Worm (Caenorhabditis elegans) whole organism, L4 larva: Measurements from ENCODE around the gene M04G7.5.

Experiments
- ceh-44 ChIP-seq: fragments of 200-800 bp; sonication (Bioruptor generic); IDR thresholded peaks from 2 replicates; pipeline ENCODE4 v1.3.6; 2022; ENCODE audit warnings: missing genetic modification reagents, missing genetic modification characterization, missing compliant biosample characterization
- dve-1 ChIP-seq: sonication (generic microtip); optimal IDR thresholded peaks from 2 replicates; lab custom pipeline; 2017; ENCODE audit warnings: antibody characterized with exemption, mild to moderate bottlenecking, missing genetic modification characterization, missing compliant biosample characterization; ENCODE audit not compliant: insufficient read depth
- fkh-10 ChIP-seq: fragments of 150-350 bp; optimal IDR thresholded peaks from 2 replicates; lab custom pipeline; 2014; ENCODE audit warnings: missing biosample characterization, missing genetic modification reagents, missing genetic modification characterization
- hlh-11 ChIP-seq: fragments of 200-800 bp; sonication (Bioruptor generic); optimal IDR thresholded peaks from 2 replicates; lab custom pipeline; 2018; ENCODE audit warnings: mild to moderate bottlenecking, missing genetic modification characterization, missing compliant biosample characterization
- jun-1 ChIP-seq: fragments of 150-350 bp; optimal IDR thresholded peaks from 2 replicates; lab custom pipeline; 2014; ENCODE audit warnings: missing biosample characterization, missing genetic modification reagents, missing genetic modification characterization
- pha-4 ChIP-seq, 2 experiments: fragments of 150-350 bp in 1 of 2; fragments of 200-800 bp in 1 of 2; sonication (Bioruptor generic) in 1 of 2; IDR thresholded peaks in 1 of 2; optimal IDR thresholded peaks in 1 of 2; 2 replicates each; pipeline versions ENCODE4 v1.3.6 to Lab custom; 2014 to 2022; ENCODE audit warnings: missing genetic modification characterization in 2 of 2, missing genetic modification reagents in 2 of 2, missing biosample characterization in 1 of 2, missing compliant biosample characterization in 1 of 2

- no peak for TF ChIP-seq fkh-10 (GFP tag; lab: Kevin White, UChicago)
- TF ChIP-seq ceh-44 (GFP tag; lab: Robert Waterston, UW), result no peak
- no peak for TF ChIP-seq pha-4 (GFP tag; IDR thresholded peaks at IDR 0.05; lab: Robert Waterston, UW)
- no peak for TF ChIP-seq pha-4 (tag; optimal IDR thresholded peaks at IDR 0.05; lab: Kevin White, UChicago)
- TF ChIP-seq jun-1, result no peak
- TF ChIP-seq dve-1 (tag; lab: Kevin White, UChicago), result no peak
- TF ChIP-seq hlh-11 (tag; lab: Kevin White, UChicago), result no peak
Observed at ce11 chrIV:481067-481466, 26.2 kb downstream of the M04G7.5 start, which contains the start of gene npr-37.
